Fruit fly (Drosophila melanogaster) whole organism, pupa: ENCODE results near the gene CG43175.

Experiments
- CG14655 ChIP-seq: fragments of 200-800 bp; sonication (Bioruptor generic); optimal IDR thresholded peaks from 3 replicates; lab custom pipeline; 2017; ENCODE audit warnings: mild to moderate bottlenecking, missing biosample characterization, missing genetic modification reagents, missing genetic modification characterization
- CG15710 ChIP-seq: fragments of 200-800 bp; sonication (Bioruptor generic); optimal IDR thresholded peaks from 2 replicates; lab custom pipeline; 2018; ENCODE audit warnings: missing biosample characterization, mild to moderate bottlenecking, missing genetic modification characterization, moderate library complexity
- CG4496 ChIP-seq: fragments of 200-800 bp; sonication (Bioruptor generic); IDR thresholded peaks from 3 replicates; pipeline ENCODE4 v1.3.6; 2022; ENCODE audit warnings: missing biosample characterization, missing genetic modification characterization
- Pif1B ChIP-seq: fragments of 200-800 bp; sonication (Bioruptor generic); optimal IDR thresholded peaks from 3 replicates; lab custom pipeline; 2016; ENCODE audit warnings: missing biosample characterization, missing genetic modification characterization
- Snoo ChIP-seq: fragments of 200-800 bp; sonication (Bioruptor generic); optimal IDR thresholded peaks from 3 replicates; lab custom pipeline; 2017; ENCODE audit warnings: missing biosample characterization, mild to moderate bottlenecking, missing genetic modification characterization, inconsistent platforms
- rn ChIP-seq: fragments of 200-800 bp; sonication (Bioruptor generic); IDR thresholded peaks from 2 replicates; pipeline ENCODE4 v1.3.6; 2022; ENCODE audit warnings: missing biosample characterization, missing genetic modification characterization

dm6 chr3R:17595084-17595483 lies 35.4 kb upstream of the CG43175 start, which contains the start of gene Sgs5:
- TF ChIP-seq rn (GFP tag; lab: Robert Waterston, UW) (no peak), CG15710 (tag; lab: Kevin White, UChicago) (no peak), Snoo (tag; lab: Kevin White, UChicago) (no peak), Pif1B (GFP tag; lab: Kevin White, UChicago) (no peak), CG14655 (GFP tag; lab: Kevin White, UChicago) (no peak), CG4496 (no peak)
